Fruit fly (Drosophila melanogaster): ENCODE results near the gene CG31870.

DNA sequence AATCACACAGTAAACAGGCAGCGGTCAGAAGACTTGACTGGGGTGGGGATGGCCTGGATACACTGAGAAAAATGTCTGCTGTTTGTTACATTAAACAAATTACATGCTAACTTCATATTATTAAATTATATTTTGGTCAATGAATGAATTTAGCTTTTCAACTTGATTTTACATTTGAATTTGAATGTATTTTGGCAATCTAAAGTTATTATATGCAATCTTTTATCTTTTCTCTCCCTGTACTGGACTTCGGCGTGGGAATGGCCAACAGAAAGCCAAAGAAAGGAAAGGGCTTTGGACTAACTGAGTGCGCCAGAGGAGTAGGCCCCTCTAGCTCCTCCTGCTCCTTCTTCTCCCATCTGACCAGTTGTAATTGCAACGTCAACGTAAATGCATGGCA is 1.3 kb downstream of the CG31870 start:
- TF ChIP-seq CG6163 (GFP tag; IDR thresholded peaks at IDR 0.05) (peak; percentile 67; the same call in 2 of the 3 replicates), CG9139 (GFP tag; optimal IDR thresholded peaks at IDR 0.05) (no peak), CG6854 (GFP tag; optimal IDR thresholded peaks at IDR 0.05) (peak; percentile 73), Blimp-1 (GFP tag; optimal IDR thresholded peaks at IDR 0.05) (peak; percentile 50), Lpt (GFP tag; optimal IDR thresholded peaks at IDR 0.05) (peak; percentile 9), Sox102F (GFP tag; optimal IDR thresholded peaks at IDR 0.05) (peak; percentile 68)
